Fruit fly (Drosophila melanogaster): ENCODE measurements around the gene GluRS-m.

The GluRS-m gene

DNA sequence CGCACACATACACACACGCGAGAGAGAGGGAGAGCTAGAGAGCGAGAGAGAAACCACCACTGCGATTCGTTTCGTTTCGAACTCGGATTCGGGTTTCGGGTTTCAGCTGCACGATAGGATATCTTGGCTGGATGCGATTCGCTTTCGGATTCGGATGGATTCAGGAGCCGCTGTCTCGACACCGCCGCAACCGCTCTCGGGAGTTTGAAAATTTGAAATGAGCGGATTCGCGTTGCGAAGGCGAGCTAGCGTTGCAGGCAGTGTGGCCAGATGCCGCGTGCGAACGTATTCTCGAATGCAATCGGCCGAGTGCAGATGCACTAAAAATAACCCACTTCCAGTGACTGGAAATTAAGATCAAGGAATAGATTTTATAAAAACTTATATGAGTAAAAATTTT is 5.4 kb downstream of the GluRS-m start, which contains the start of gene fax (continued):
- TF ChIP-seq vvl (GFP tag; IDR thresholded peaks at IDR 0.05) (peak; percentile 61; the same call in 1 of the 2 replicates), Bdp1 (GFP tag; optimal IDR thresholded peaks at IDR 0.05) (no peak), insv (GFP tag; optimal IDR thresholded peaks at IDR 0.05) (peak in 1 of 2 experiments; percentile 53), zfh1 (GFP tag; IDR thresholded peaks at IDR 0.05) (peak; percentile 13; the same call in 1 of the 3 replicates)

DNA sequence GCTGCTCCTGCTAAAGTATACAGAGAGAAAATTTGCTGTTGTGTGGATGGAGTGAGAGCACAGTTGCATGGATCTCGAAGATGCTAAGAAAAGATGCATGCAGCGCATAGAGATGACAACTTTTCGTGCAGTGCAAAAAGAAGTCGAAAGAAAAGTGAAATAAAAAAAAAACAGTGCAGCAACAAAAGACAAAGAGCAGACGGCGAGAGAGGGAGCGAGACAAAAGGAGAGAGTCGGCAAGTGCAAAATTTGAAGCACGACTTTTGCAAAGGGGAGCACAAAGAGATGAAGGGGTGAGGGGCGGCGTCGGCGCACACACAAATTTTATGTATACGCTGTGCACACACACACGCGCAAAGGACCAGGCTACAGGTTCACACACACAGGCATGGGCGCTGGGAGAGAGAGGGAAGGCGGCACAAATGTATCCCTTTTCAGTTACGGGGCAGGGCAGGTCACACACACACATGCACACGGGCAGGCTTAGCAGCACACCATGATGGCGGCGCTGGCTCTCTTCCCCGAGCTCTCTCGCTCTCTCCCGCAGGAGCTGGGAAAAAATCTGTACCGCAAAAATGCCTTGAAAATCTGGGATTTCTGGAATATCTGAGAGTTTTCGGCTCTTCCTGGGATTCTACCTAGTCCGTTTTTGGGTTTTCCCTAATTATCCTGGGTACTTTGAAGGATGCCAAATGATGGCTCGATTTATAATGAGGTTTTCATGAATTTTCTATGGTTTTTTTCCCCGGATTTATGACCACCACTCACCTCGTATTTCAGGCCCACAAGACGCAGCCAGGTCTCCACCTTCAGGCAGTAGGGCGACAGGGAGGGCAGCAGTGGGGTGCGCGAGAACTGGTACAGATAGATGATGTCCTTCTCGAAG is 6.5 kb downstream of the GluRS-m start:
- TF ChIP-seq pan (optimal IDR thresholded peaks at IDR 0.05) (no peak), pan (GFP tag; optimal IDR thresholded peaks at IDR 0.05 in 1 of 2, IDR thresholded peaks at IDR 0.05 in 1 of 2) (no peak), odd (GFP tag; optimal IDR thresholded peaks at IDR 0.05) (no peak), chinmo (GFP tag; IDR thresholded peaks at IDR 0.05; ENCODE audit: partially characterized antibody) (peak; percentile 57; the same call in 1 of the 4 replicates), shn (GFP tag; optimal IDR thresholded peaks at IDR 0.05) (no peak), fd96Cb (tag; optimal IDR thresholded peaks at IDR 0.05) (no peak), CG6791 (GFP tag; IDR thresholded peaks at IDR 0.05; ENCODE audit: partially characterized antibody) (0 out of 3 replicates have a peak, but pooled peaks have one; percentile 7), CG4360 (GFP tag; IDR thresholded peaks at IDR 0.05) (peak; percentile 23; the same call in 1 of the 2 replicates), ci (GFP tag; IDR thresholded peaks at IDR 0.05) (0 out of 3 replicates have a peak, but pooled peaks have one; percentile 5), sd (tag; optimal IDR thresholded peaks at IDR 0.05) (peak; percentile 3), bsh (GFP tag; optimal IDR thresholded peaks at IDR 0.05) (peak in 1 of 2 experiments; percentile 75), CG10565 (GFP tag; optimal IDR thresholded peaks at IDR 0.05) (no peak), lov (optimal IDR thresholded peaks at IDR 0.05) (no peak), lov (GFP tag; IDR thresholded peaks at IDR 0.05) (no peak), CG15269 (tag; optimal IDR thresholded peaks at IDR 0.05) (no peak), yki (optimal IDR thresholded peaks at IDR 0.05) (peak; percentile 21), onecut (GFP tag; IDR thresholded peaks at IDR 0.05) (no peak), CG31388 (GFP tag; optimal IDR thresholded peaks at IDR 0.05) (no peak), zf30C (GFP tag; optimal IDR thresholded peaks at IDR 0.05) (peak; percentile 76), Trl (optimal IDR thresholded peaks at IDR 0.05) (peak; percentile 73 to 89), Trl (GFP tag; optimal IDR thresholded peaks at IDR 0.05) (no peak), Deaf1 (tag; optimal IDR thresholded peaks at IDR 0.05) (peak; percentile 36), sens (GFP tag) (peak; percentile 80), Ptx1 (GFP tag; IDR thresholded peaks at IDR 0.05) (no peak), HLH54F (GFP tag; optimal IDR thresholded peaks at IDR 0.05) (peak; percentile 21), kah (GFP tag; optimal IDR thresholded peaks at IDR 0.05) (no peak), hbn (GFP tag; IDR thresholded peaks at IDR 0.05; ENCODE audit: partially characterized antibody) (no peak), insv (GFP tag; optimal IDR thresholded peaks at IDR 0.05) (no peak), tin (GFP tag; optimal IDR thresholded peaks at IDR 0.05) (no peak), az2 (GFP tag; optimal IDR thresholded peaks at IDR 0.05) (no peak), CG15601 (tag; optimal IDR thresholded peaks at IDR 0.05) (no peak), CG9817 (tag; optimal IDR thresholded peaks at IDR 0.05) (no peak), Ssrp (tag; optimal IDR thresholded peaks at IDR 0.05) (no peak), zfh1 (GFP tag; IDR thresholded peaks at IDR 0.05) (no peak), kni (GFP tag; optimal IDR thresholded peaks at IDR 0.05) (peak; percentile 53), CG32772 (GFP tag; IDR thresholded peaks at IDR 0.05) (no peak), lbe (GFP tag; optimal IDR thresholded peaks at IDR 0.05) (peak; percentile 71), Adf1 (GFP tag; IDR thresholded peaks at IDR 0.05) (peak; percentile 32; the same call in 1 of the 2 replicates), Dp (GFP tag; optimal IDR thresholded peaks at IDR 0.05) (no peak), corto (GFP tag; optimal IDR thresholded peaks at IDR 0.05) (peak; percentile 65), CG34422 (GFP tag; IDR thresholded peaks at IDR 0.05) (peak; percentile 29; the same call in 1 of the 3 replicates), Bgb (GFP tag; IDR thresholded peaks at IDR 0.05; ENCODE audit: partially characterized antibody) (peak; percentile 21; the same call in 1 of the 2 replicates), rib (GFP tag; IDR thresholded peaks at IDR 0.05) (peak; percentile 61; the same call in 1 of the 2 replicates), CHES-1-like (GFP tag; optimal IDR thresholded peaks at IDR 0.05) (no peak), croc (GFP tag; conservative IDR thresholded peaks at IDR 0.05) (no peak), Hr39 (optimal IDR thresholded peaks at IDR 0.05) (no peak)

All from whole organism, embryonic.